Fruit fly (Drosophila melanogaster): ENCODE results near the gene CG6678.

The CG6678 gene

dm6 chr3R:21853618-21854573 is 32.9 kb upstream of the CG6678 start (continued):
- no peak for TF ChIP-seq Usf (GFP tag; optimal IDR thresholded peaks at IDR 0.05)
- TF ChIP-seq Chrac-16 (GFP tag; optimal IDR thresholded peaks at IDR 0.05) = peak; percentile 1
- peak; percentile 17 for TF ChIP-seq az2 (GFP tag; optimal IDR thresholded peaks at IDR 0.05)
- TF ChIP-seq grau (tag; optimal IDR thresholded peaks at IDR 0.05) = peak; percentile 79
- TF ChIP-seq mirr (GFP tag; optimal IDR thresholded peaks at IDR 0.05) = peak; percentile 89
- no peak for TF ChIP-seq Kr (GFP tag; optimal IDR thresholded peaks at IDR 0.05)
- TF ChIP-seq Doc2 (GFP tag; IDR thresholded peaks at IDR 0.05) = no peak
- TF ChIP-seq vnd (GFP tag; IDR thresholded peaks at IDR 0.05; ENCODE audit: partially characterized antibody) = peak; percentile 26; the same call in 1 of the 3 replicates
- TF ChIP-seq CG33213 (GFP tag; optimal IDR thresholded peaks at IDR 0.05) = no peak
- TF ChIP-seq Atf-2 (GFP tag; optimal IDR thresholded peaks at IDR 0.05) = peak; percentile 5
- TF ChIP-seq Adf1 (GFP tag; IDR thresholded peaks at IDR 0.05) = peak; percentile 45; the same call in 1 of the 2 replicates
- no peak for TF ChIP-seq PHDP (tag; optimal IDR thresholded peaks at IDR 0.05)
- peak; percentile 7 for TF ChIP-seq D19B (GFP tag; optimal IDR thresholded peaks at IDR 0.05)
- peak; percentile 68 for TF ChIP-seq gro (GFP tag; optimal IDR thresholded peaks at IDR 0.05)
- TF ChIP-seq Trl (optimal IDR thresholded peaks at IDR 0.05) = peak; percentile 95 to 98
- peak; percentile 63 for TF ChIP-seq Trl (GFP tag; optimal IDR thresholded peaks at IDR 0.05)
- TF ChIP-seq CG4404 (GFP tag; IDR thresholded peaks at IDR 0.05) = no peak; the same call in 1 of the 2 replicates

dm6 chr3R:21854574-21855468 is 32.0 kb upstream of the CG6678 start:
- TF ChIP-seq chm (GFP tag; IDR thresholded peaks at IDR 0.05) = peak; percentile 27
- no peak for TF ChIP-seq klu (GFP tag; IDR thresholded peaks at IDR 0.05)
- TF ChIP-seq Elba2 (GFP tag; optimal IDR thresholded peaks at IDR 0.05) = peak; percentile 76
- peak; percentile 54 for TF ChIP-seq sqz (GFP tag; optimal IDR thresholded peaks at IDR 0.05)
- TF ChIP-seq lola (GFP tag; optimal IDR thresholded peaks at IDR 0.05) = no peak
- no peak for TF ChIP-seq Sox100B (GFP tag; optimal IDR thresholded peaks at IDR 0.05)
- no peak; the same call in 1 of the 2 replicates for TF ChIP-seq vvl (GFP tag; IDR thresholded peaks at IDR 0.05)
- peak; percentile 75 for TF ChIP-seq sens (GFP tag)
- no peak for TF ChIP-seq CG2875 (GFP tag; optimal IDR thresholded peaks at IDR 0.05)
- no peak for TF ChIP-seq CkIIα-i1 (GFP tag; IDR thresholded peaks at IDR 0.05)
- no peak for TF ChIP-seq CG5180 (GFP tag; optimal IDR thresholded peaks at IDR 0.05)
- peak in 1 of 2 experiments; percentile 28 for TF ChIP-seq Hr51 (GFP tag; optimal IDR thresholded peaks at IDR 0.05)
- TF ChIP-seq CG7271 (tag; optimal IDR thresholded peaks at IDR 0.05) = no peak
- peak; percentile 2 for TF ChIP-seq CG8924 (tag; optimal IDR thresholded peaks at IDR 0.05)
- no peak for TF ChIP-seq exex (tag; optimal IDR thresholded peaks at IDR 0.05)
- TF ChIP-seq pros (GFP tag; optimal IDR thresholded peaks at IDR 0.05) = peak; percentile 88
- peak in 1 of 2 experiments; percentile 51 for TF ChIP-seq insv (GFP tag; optimal IDR thresholded peaks at IDR 0.05)
- TF ChIP-seq CG10366 (GFP tag; IDR thresholded peaks at IDR 0.05) = no peak
- no peak for TF ChIP-seq org-1 (GFP tag; optimal IDR thresholded peaks at IDR 0.05)
- no peak for TF ChIP-seq Ssrp (tag; optimal IDR thresholded peaks at IDR 0.05)
- no peak for TF ChIP-seq wek (GFP tag; optimal IDR thresholded peaks at IDR 0.05)
- TF ChIP-seq Blimp-1 (GFP tag; optimal IDR thresholded peaks at IDR 0.05) = peak; percentile 1
- peak; percentile 73 for TF ChIP-seq D19A (tag; optimal IDR thresholded peaks at IDR 0.05)
- no peak for TF ChIP-seq fd96Cb (tag; optimal IDR thresholded peaks at IDR 0.05)
- TF ChIP-seq psq (GFP tag; optimal IDR thresholded peaks at IDR 0.05) = peak; percentile 79
- TF ChIP-seq grau (tag; optimal IDR thresholded peaks at IDR 0.05) = peak; percentile 21
- no peak for TF ChIP-seq CG17359 (tag; optimal IDR thresholded peaks at IDR 0.05)
- no peak for TF ChIP-seq CG11723 (GFP tag; optimal IDR thresholded peaks at IDR 0.05)
- no peak for TF ChIP-seq CG33213 (GFP tag; optimal IDR thresholded peaks at IDR 0.05)
- TF ChIP-seq Nf-YC (tag; optimal IDR thresholded peaks at IDR 0.05) = no peak
